Worm (Caenorhabditis elegans) whole organism, late embryonic: Measurements from ENCODE around the gene C05C10.2.

Source experiments
- C38D4.7 ChIP-seq: fragments of 200-800 bp; sonication (Bioruptor generic); optimal IDR thresholded peaks from 2 replicates; lab custom pipeline; 2018; ENCODE audit warnings: mild to moderate bottlenecking, missing genetic modification characterization, moderate library complexity, missing compliant biosample characterization
- F13H6.1 ChIP-seq: sonication (generic microtip); optimal IDR thresholded peaks from 2 replicates; lab custom pipeline; 2016; ENCODE audit warnings: missing genetic modification characterization, missing compliant biosample characterization
- T23F11.4 ChIP-seq: fragments of 200-800 bp; sonication (Bioruptor generic); optimal IDR thresholded peaks from 2 replicates; lab custom pipeline; 2018; ENCODE audit warnings: mild to moderate bottlenecking, missing genetic modification characterization, missing compliant biosample characterization
- Y22D7AL.16 ChIP-seq: sonication (generic microtip); optimal IDR thresholded peaks from 2 replicates; lab custom pipeline; 2016; ENCODE audit warnings: missing genetic modification characterization, missing compliant biosample characterization
- ama-1 ChIP-seq: fragments of 150-350 bp; optimal IDR thresholded peaks from 2 replicates; lab custom pipeline; 2014
- ceh-18 ChIP-seq: sonication (generic microtip); optimal IDR thresholded peaks from 2 replicates; lab custom pipeline; 2016; ENCODE audit warnings: missing genetic modification characterization, missing compliant biosample characterization
- ceh-19 ChIP-seq: fragments of 200-800 bp; sonication (Bioruptor generic); optimal IDR thresholded peaks from 2 replicates; lab custom pipeline; 2018; ENCODE audit warnings: mild to moderate bottlenecking, missing genetic modification characterization, missing compliant biosample characterization
- ceh-48 ChIP-seq: sonication (generic microtip); optimal IDR thresholded peaks from 2 replicates; lab custom pipeline; 2016; ENCODE audit warnings: missing genetic modification characterization, inconsistent platforms, missing compliant biosample characterization
- che-1 ChIP-seq: sonication (generic microtip); optimal IDR thresholded peaks from 2 replicates; lab custom pipeline; 2016; ENCODE audit warnings: mild to moderate bottlenecking, missing genetic modification characterization, missing compliant biosample characterization
- elt-2 ChIP-seq: sonication (generic microtip); optimal IDR thresholded peaks from 2 replicates; lab custom pipeline; 2016; ENCODE audit warnings: missing genetic modification reagents, missing genetic modification characterization, missing compliant biosample characterization
- elt-4 ChIP-seq: sonication (generic microtip); optimal IDR thresholded peaks from 2 replicates; lab custom pipeline; 2016; ENCODE audit warnings: missing genetic modification characterization, missing compliant biosample characterization
- ets-4 ChIP-seq: sonication (generic microtip); optimal IDR thresholded peaks from 2 replicates; lab custom pipeline; 2016; ENCODE audit warnings: missing genetic modification characterization, missing compliant biosample characterization
- eyg-1 ChIP-seq: sonication (generic microtip); optimal IDR thresholded peaks from 2 replicates; lab custom pipeline; 2016; ENCODE audit warnings: missing genotype, missing genetic modification characterization, missing compliant biosample characterization
- fax-1 ChIP-seq: sonication (generic microtip); optimal IDR thresholded peaks from 2 replicates; lab custom pipeline; 2016; ENCODE audit warnings: missing genotype, missing genetic modification characterization, missing compliant biosample characterization
- hlh-13 ChIP-seq: fragments of 200-800 bp; sonication (Bioruptor generic); optimal IDR thresholded peaks from 2 replicates; lab custom pipeline; 2018; ENCODE audit warnings: mild to moderate bottlenecking, missing genetic modification characterization, missing compliant biosample characterization
- hlh-15 ChIP-seq: sonication (generic microtip); optimal IDR thresholded peaks from 2 replicates; lab custom pipeline; 2016; ENCODE audit warnings: missing genetic modification characterization, missing compliant biosample characterization
- hlh-30 ChIP-seq: sonication (generic microtip); optimal IDR thresholded peaks from 2 replicates; lab custom pipeline; 2017; ENCODE audit warnings: antibody characterized with exemption, missing genetic modification characterization, missing compliant biosample characterization; ENCODE audit not compliant: insufficient read depth
- lim-6 ChIP-seq: sonication (generic microtip); optimal IDR thresholded peaks from 2 replicates; lab custom pipeline; 2016; ENCODE audit warnings: missing genetic modification characterization, missing compliant biosample characterization
- lin-11 ChIP-seq: fragments of 200-800 bp; sonication (Bioruptor generic); optimal IDR thresholded peaks from 2 replicates; lab custom pipeline; 2018; ENCODE audit warnings: mild to moderate bottlenecking, missing genetic modification characterization, missing compliant biosample characterization
- mec-3 ChIP-seq: sonication (generic microtip); optimal IDR thresholded peaks from 2 replicates; lab custom pipeline; 2016; ENCODE audit warnings: borderline replicate concordance, missing genetic modification characterization, missing compliant biosample characterization
- nfya-1 ChIP-seq: sonication (generic microtip); optimal IDR thresholded peaks from 2 replicates; lab custom pipeline; 2017; ENCODE audit warnings: missing genetic modification characterization, mild to moderate bottlenecking, missing compliant biosample characterization, antibody characterized with exemption, moderate library complexity
- pat-9 ChIP-seq: fragments of 200-800 bp; sonication (Bioruptor generic); optimal IDR thresholded peaks from 2 replicates; lab custom pipeline; 2018; ENCODE audit warnings: mild to moderate bottlenecking, missing genetic modification characterization, moderate library complexity, missing compliant biosample characterization
- pax-1 ChIP-seq: fragments of 150-350 bp; optimal IDR thresholded peaks from 2 replicates; lab custom pipeline; 2014; ENCODE audit warnings: missing biosample characterization, missing genetic modification characterization
- pha-4 ChIP-seq: fragments of 150-350 bp; optimal IDR thresholded peaks from 2 replicates; lab custom pipeline; 2018; ENCODE audit warnings: missing biosample characterization, missing genetic modification reagents, missing genetic modification characterization
- sdc-2 ChIP-seq: sonication (generic microtip); optimal IDR thresholded peaks from 2 replicates; lab custom pipeline; 2016; ENCODE audit warnings: missing genotype, missing genetic modification characterization, missing compliant biosample characterization
- sox-2 ChIP-seq: fragments of 200-800 bp; sonication (Bioruptor generic); IDR thresholded peaks from 2 replicates; pipeline ENCODE4 v1.3.6; 2022; ENCODE audit warnings: missing genetic modification reagents, missing genetic modification characterization, missing compliant biosample characterization
- tbx-7 ChIP-seq: sonication (generic microtip); optimal IDR thresholded peaks from 2 replicates; lab custom pipeline; 2016; ENCODE audit warnings: missing genotype, missing genetic modification characterization, missing compliant biosample characterization
- unc-3 ChIP-seq, 2 experiments: fragments of 200-800 bp in 1 of 2; sonication (Bioruptor generic) in 1 of 2; sonication (generic microtip) in 1 of 2; conservative IDR thresholded peaks in 1 of 2; optimal IDR thresholded peaks in 1 of 2; 2 replicates each; pipeline versions ENCODE4 v1.3.6 to Lab custom; 2016 to 2022; ENCODE audit warnings: missing compliant biosample characterization in 2 of 2, missing genetic modification characterization in 2 of 2, missing genetic modification reagents in 1 of 2
- unc-42 ChIP-seq: sonication (generic microtip); optimal IDR thresholded peaks from 2 replicates; lab custom pipeline; 2016; ENCODE audit warnings: missing genotype, missing genetic modification characterization, missing compliant biosample characterization

C05C10.2 gene

ce11 chrII:9921622-9922269 is at the start of gene C05C10.2:
C05C10.2 (plus strand) TSS chrII:9922219.
- TF ChIP-seq elt-4 (tag; lab: Kevin White, UChicago) (no peak), nfya-1 (peak; percentile 7), fax-1 (tag; lab: Kevin White, UChicago) (no peak), tbx-7 (tag; lab: Kevin White, UChicago) (no peak)

- TF ChIP-seq tbx-7 (tag; lab: Kevin White, UChicago) = no peak
- TF ChIP-seq Y22D7AL.16 (tag; lab: Kevin White, UChicago) = no peak
- no peak for TF ChIP-seq hlh-30 (tag; lab: Kevin White, UChicago)
- TF ChIP-seq che-1 = no peak
- no peak for TF ChIP-seq hlh-13 (GFP tag; lab: Kevin White, UChicago)
- TF ChIP-seq F13H6.1 (tag; lab: Kevin White, UChicago) = no peak
- no peak for TF ChIP-seq pat-9 (tag; lab: Kevin White, UChicago)
- TF ChIP-seq pha-4 (tag; lab: Kevin White, UChicago) = no peak
- no peak for TF ChIP-seq unc-3 (GFP tag; conservative IDR thresholded peaks at IDR 0.05; lab: Robert Waterston, UW)
- TF ChIP-seq unc-3 (tag; optimal IDR thresholded peaks at IDR 0.05; lab: Kevin White, UChicago) = no peak
- TF ChIP-seq hlh-15 (tag; lab: Kevin White, UChicago) = no peak
- TF ChIP-seq elt-2 = no peak
- no peak for TF ChIP-seq ama-1 (lab: Kevin White, UChicago)
- no peak for TF ChIP-seq mec-3 (tag; lab: Kevin White, UChicago)
- TF ChIP-seq C38D4.7 (GFP tag; lab: Kevin White, UChicago) = no peak
- TF ChIP-seq sdc-2 (tag; lab: Kevin White, UChicago) = no peak
Measured at ce11 chrII:9872961-9873360, 49.1 kb upstream of the C05C10.2 start, which contains the start of gene chil-8. chil-8 (minus strand) TSS chrII:9873061.

DNA sequence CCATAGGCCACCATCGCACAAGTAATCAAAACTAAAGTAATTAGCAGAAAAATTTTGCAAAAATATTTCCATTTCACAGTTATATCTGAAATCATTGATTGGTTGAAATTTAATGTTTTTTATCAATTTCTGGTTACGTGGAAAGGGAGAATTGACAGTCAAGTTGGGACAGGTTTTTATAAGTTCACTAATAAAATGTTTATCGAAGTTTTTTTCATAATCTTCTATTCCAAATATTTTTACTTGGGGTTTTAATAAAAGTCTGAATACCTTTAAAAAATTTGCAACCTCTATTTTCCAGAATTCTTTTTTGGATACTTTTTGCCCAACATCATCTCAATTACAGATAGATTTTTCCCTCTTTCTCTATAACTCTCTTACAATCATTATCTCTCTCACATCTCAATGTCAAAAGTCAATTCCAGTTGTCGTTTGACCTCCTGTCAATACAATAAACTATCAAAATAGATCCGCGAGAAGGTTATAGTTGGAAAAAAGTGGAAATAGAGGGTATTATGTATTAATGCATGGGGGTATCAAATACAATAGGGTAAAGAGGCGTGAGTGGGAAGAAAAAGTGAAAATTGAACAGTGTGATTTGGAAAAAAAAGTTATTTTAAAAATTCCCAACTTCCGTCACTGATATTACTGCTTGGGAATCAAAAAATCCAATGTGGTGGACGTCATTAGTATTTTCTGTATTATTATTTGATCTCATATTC is 47.4 kb upstream of the C05C10.2 start, which contains the start of the genes chil-2 and ctsa-3.2:
Gene chil-2 (minus strand): TSS at position 101 of the 722 bp plus-strand sequence.
Gene ctsa-3.2 (plus strand): TSS at position 672 of the 722 bp plus-strand sequence.
- no peak for TF ChIP-seq lin-11
- no peak for TF ChIP-seq T23F11.4
- no peak for TF ChIP-seq sox-2 (GFP tag; lab: Robert Waterston, UW)
- TF ChIP-seq lim-6 = no peak
- TF ChIP-seq ceh-48 (tag; lab: Kevin White, UChicago) = no peak
- TF ChIP-seq pax-1 (tag; lab: Kevin White, UChicago) = no peak
- TF ChIP-seq fax-1 (tag; lab: Kevin White, UChicago) = no peak

DNA sequence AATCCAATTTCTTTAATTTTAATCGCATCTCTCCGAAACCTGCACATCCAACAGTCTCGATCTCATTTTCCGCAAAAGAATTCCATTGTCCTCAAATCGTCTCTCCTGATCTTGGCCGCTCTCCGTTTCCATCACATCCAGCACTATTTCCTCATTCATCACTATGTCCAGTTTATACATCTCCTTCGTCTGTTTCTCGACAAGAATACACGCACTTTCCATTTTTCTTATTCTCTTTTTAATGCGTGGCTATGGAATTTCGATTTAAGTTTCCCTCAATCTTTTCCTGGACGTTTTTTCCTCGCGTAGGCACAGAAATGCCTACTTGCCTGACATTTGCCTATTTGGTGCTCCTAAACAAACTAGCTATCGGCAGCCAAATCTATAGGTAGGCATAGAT is 42.2 kb upstream of the C05C10.2 start:
- no peak for TF ChIP-seq unc-42 (tag; lab: Kevin White, UChicago)
- no peak for TF ChIP-seq fax-1 (tag; lab: Kevin White, UChicago)
- TF ChIP-seq hlh-30 (tag; lab: Kevin White, UChicago) = no peak

DNA sequence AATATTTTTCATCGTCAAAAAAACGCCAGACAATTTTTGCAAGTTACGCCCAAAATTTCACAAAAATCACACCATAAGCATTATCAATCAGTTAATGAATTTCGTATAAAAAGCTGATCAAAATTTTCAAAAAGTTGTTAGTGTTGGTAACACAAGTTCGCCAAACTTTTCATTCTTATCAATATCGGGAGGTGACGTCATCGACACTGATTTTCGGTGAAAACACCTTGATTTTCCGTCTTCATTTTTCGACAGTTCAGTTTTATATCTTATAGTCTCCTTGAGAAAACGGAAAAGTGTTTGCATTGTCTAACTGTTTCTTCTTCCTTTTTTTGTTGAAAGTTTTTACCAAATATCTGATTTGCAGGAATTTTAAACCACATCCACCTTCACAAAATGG is 41.2 kb upstream of the C05C10.2 start, which contains the start of gene C08H9.15:
Gene C08H9.15 (plus strand): TSS at position 368 of the 400 bp plus-strand sequence.
- TF ChIP-seq nfya-1 (no peak), ets-4 (tag; lab: Kevin White, UChicago) (no peak), lim-6 (no peak), ceh-18 (no peak), pax-1 (tag; lab: Kevin White, UChicago) (no peak), tbx-7 (tag; lab: Kevin White, UChicago) (no peak), eyg-1 (no peak), hlh-15 (tag; lab: Kevin White, UChicago) (no peak), ama-1 (lab: Kevin White, UChicago) (no peak), T23F11.4 (no peak), ceh-19 (GFP tag; lab: Kevin White, UChicago) (no peak)
